Worm (Caenorhabditis elegans) whole organism, L3 larva: ENCODE results near the gene K07H8.12.

Experiments used
- R02D3.7 ChIP-seq: fragments of 150-350 bp; optimal IDR thresholded peaks from 2 replicates; lab custom pipeline; 2014; ENCODE audit warnings: missing biosample characterization, missing genetic modification characterization
- ZK546.5 ChIP-seq: sonication (generic microtip); optimal IDR thresholded peaks from 2 replicates; lab custom pipeline; 2017; ENCODE audit warnings: missing biosample characterization, missing genetic modification characterization
- aly-2 ChIP-seq: fragments of 150-350 bp; optimal IDR thresholded peaks from 2 replicates; lab custom pipeline; 2014; ENCODE audit warnings: missing biosample characterization, missing genetic modification characterization
- ama-1 ChIP-seq: fragments of 150-350 bp; optimal IDR thresholded peaks from 2 replicates; lab custom pipeline; 2018
- ceh-9 ChIP-seq: sonication (generic microtip); optimal IDR thresholded peaks from 2 replicates; lab custom pipeline; 2018; ENCODE audit warnings: missing biosample characterization, missing genetic modification characterization
- daf-12 ChIP-seq: fragments of 150-350 bp; optimal IDR thresholded peaks from 2 replicates; lab custom pipeline; 2014; ENCODE audit warnings: missing biosample characterization, missing genetic modification reagents, missing genetic modification characterization
- elt-1 ChIP-seq: fragments of 150-350 bp; optimal IDR thresholded peaks from 2 replicates; lab custom pipeline; 2014; ENCODE audit warnings: missing biosample characterization, missing genetic modification characterization
- elt-2 ChIP-seq: sonication (generic microtip); optimal IDR thresholded peaks from 2 replicates; lab custom pipeline; 2016; ENCODE audit warnings: missing genetic modification reagents, mild to moderate bottlenecking, missing genetic modification characterization, missing compliant biosample characterization
- elt-3 ChIP-seq, 3 experiments: fragments of 150-350 bp in 1 of 3; sonication (generic microtip) in 2 of 3; optimal IDR thresholded peaks; 2 replicates in 2 of 3; 4 replicates in 1 of 3; lab custom pipeline; 2014 to 2017; ENCODE audit warnings: missing biosample characterization in 3 of 3, missing genetic modification characterization in 3 of 3
- eor-1 ChIP-seq, 2 experiments: fragments of 150-350 bp; optimal IDR thresholded peaks; 2 replicates each; lab custom pipeline; 2014 to 2018; ENCODE audit warnings: missing biosample characterization in 2 of 2, missing genetic modification characterization in 2 of 2
- fkh-2 ChIP-seq: fragments of 150-350 bp; optimal IDR thresholded peaks from 2 replicates; lab custom pipeline; 2014; ENCODE audit warnings: missing biosample characterization, missing genetic modification reagents, missing genetic modification characterization
- fos-1 ChIP-seq: fragments of 150-350 bp; optimal IDR thresholded peaks from 2 replicates; lab custom pipeline; 2014; ENCODE audit warnings: missing biosample characterization, missing genetic modification characterization
- hmg-11 ChIP-seq: sonication (generic microtip); optimal IDR thresholded peaks from 2 replicates; lab custom pipeline; 2016; ENCODE audit warnings: missing genetic modification characterization, missing compliant biosample characterization
- jun-1 ChIP-seq: fragments of 150-350 bp; optimal IDR thresholded peaks from 2 replicates; lab custom pipeline; 2014; ENCODE audit warnings: missing biosample characterization, missing genetic modification reagents, missing genetic modification characterization
- lin-15B ChIP-seq: fragments of 150-350 bp; optimal IDR thresholded peaks from 2 replicates; lab custom pipeline; 2014; ENCODE audit warnings: missing biosample characterization, missing genetic modification characterization
- lin-39 ChIP-seq: fragments of 150-350 bp; optimal IDR thresholded peaks from 2 replicates; lab custom pipeline; 2018; ENCODE audit warnings: missing biosample characterization, missing genetic modification reagents, missing genetic modification characterization
- mml-1 ChIP-seq: fragments of 150-350 bp; sonication (generic microtip); optimal IDR thresholded peaks from 3 replicates; lab custom pipeline; 2014; ENCODE audit warnings: missing biosample characterization, missing genetic modification characterization
- nfya-1 ChIP-seq: sonication (generic microtip); optimal IDR thresholded peaks from 2 replicates; lab custom pipeline; 2017; ENCODE audit warnings: missing genetic modification characterization, mild to moderate bottlenecking, missing compliant biosample characterization, antibody characterized with exemption, moderate library complexity; ENCODE audit not compliant: insufficient read depth
- nhr-23 ChIP-seq: fragments of 150-350 bp; optimal IDR thresholded peaks from 2 replicates; lab custom pipeline; 2014; ENCODE audit warnings: missing biosample characterization, missing genetic modification reagents, missing genetic modification characterization
- nhr-237 ChIP-seq: fragments of 150-350 bp; optimal IDR thresholded peaks from 2 replicates; lab custom pipeline; 2014; ENCODE audit warnings: missing biosample characterization, missing genetic modification characterization
- nhr-28 ChIP-seq: fragments of 150-350 bp; optimal IDR thresholded peaks from 2 replicates; lab custom pipeline; 2014; ENCODE audit warnings: missing biosample characterization, missing genetic modification characterization
- nhr-67 ChIP-seq: fragments of 150-350 bp; optimal IDR thresholded peaks from 2 replicates; lab custom pipeline; 2014; ENCODE audit warnings: missing biosample characterization, missing genetic modification characterization
- nhr-76 ChIP-seq: fragments of 150-350 bp; sonication (generic microtip); optimal IDR thresholded peaks from 5 replicates; lab custom pipeline; 2014; ENCODE audit warnings: missing biosample characterization, missing genetic modification characterization
- nhr-77 ChIP-seq: fragments of 150-350 bp; optimal IDR thresholded peaks from 2 replicates; lab custom pipeline; 2014; ENCODE audit warnings: missing biosample characterization, missing genetic modification characterization
- pqm-1 ChIP-seq: fragments of 150-350 bp; optimal IDR thresholded peaks from 2 replicates; lab custom pipeline; 2017; ENCODE audit warnings: missing biosample characterization, missing genetic modification characterization, inconsistent platforms
- snpc-4 ChIP-seq: fragments of 150-350 bp; optimal IDR thresholded peaks from 2 replicates; lab custom pipeline; 2014; ENCODE audit warnings: missing biosample characterization, missing genetic modification characterization
- tbx-2 ChIP-seq: sonication (generic microtip); optimal IDR thresholded peaks from 2 replicates; lab custom pipeline; 2016; ENCODE audit warnings: mild to moderate bottlenecking, missing genetic modification characterization, missing compliant biosample characterization
- unc-39 ChIP-seq: sonication (generic microtip); optimal IDR thresholded peaks from 4 replicates; lab custom pipeline; 2017; ENCODE audit warnings: missing biosample characterization, missing genetic modification characterization
- zag-1 ChIP-seq: fragments of 150-350 bp; optimal IDR thresholded peaks from 2 replicates; lab custom pipeline; 2014; ENCODE audit warnings: missing biosample characterization, missing genetic modification characterization
- ztf-4 ChIP-seq: fragments of 150-350 bp; optimal IDR thresholded peaks from 2 replicates; lab custom pipeline; 2014; ENCODE audit warnings: missing biosample characterization, missing genetic modification characterization

Gene K07H8.12

DNA sequence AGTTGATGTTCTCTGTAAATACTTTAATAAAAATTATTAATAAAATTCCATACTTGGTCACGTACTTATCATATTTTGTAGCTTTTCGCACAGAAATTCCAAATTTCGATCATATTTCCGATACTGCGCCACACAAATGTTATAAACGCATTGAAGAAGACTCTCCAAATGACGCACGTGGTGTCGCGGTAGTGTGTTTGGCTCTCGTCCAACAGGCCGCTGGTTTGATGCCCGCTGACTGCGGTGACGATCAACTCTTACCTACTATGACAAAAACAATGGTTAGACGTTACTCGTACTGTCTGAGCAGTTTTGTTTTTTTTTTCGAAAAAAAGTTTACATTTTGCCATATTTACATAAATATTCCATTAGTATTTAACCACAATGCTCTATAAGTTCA, 23.7 kb downstream of the K07H8.12 start (continued):
- TF ChIP-seq nhr-76 (tag; lab: Kevin White, UChicago) (no peak), elt-3 (tag; optimal IDR thresholded peaks at IDR 0.05; lab: Kevin White, UChicago) (peak in 1 of 3 experiments; percentile 72), nhr-28 (tag; lab: Kevin White, UChicago) (no peak), nhr-23 (tag; lab: Kevin White, UChicago) (peak; percentile 58), nhr-77 (no peak), nhr-237 (tag; lab: Kevin White, UChicago) (no peak), ztf-4 (tag; lab: Kevin White, UChicago) (no peak), hmg-11 (tag; lab: Kevin White, UChicago) (peak; percentile 89), zag-1 (no peak), nhr-67 (tag; lab: Kevin White, UChicago) (no peak), elt-2 (tag; lab: Kevin White, UChicago) (peak; percentile 66), lin-15B (tag; lab: Kevin White, UChicago) (no peak), ZK546.5 (tag; lab: Kevin White, UChicago) (no peak), eor-1 (tag; optimal IDR thresholded peaks at IDR 0.05; lab: Kevin White, UChicago) (no peak), aly-2 (tag; lab: Kevin White, UChicago) (no peak), mml-1 (tag; lab: Kevin White, UChicago) (no peak), R02D3.7 (tag; lab: Kevin White, UChicago) (no peak), unc-39 (tag; lab: Kevin White, UChicago) (no peak), nfya-1 (tag; lab: Kevin White, UChicago) (peak; percentile 71)
- TF ChIP-seq, all 47 proteins: peak for 15

DNA sequence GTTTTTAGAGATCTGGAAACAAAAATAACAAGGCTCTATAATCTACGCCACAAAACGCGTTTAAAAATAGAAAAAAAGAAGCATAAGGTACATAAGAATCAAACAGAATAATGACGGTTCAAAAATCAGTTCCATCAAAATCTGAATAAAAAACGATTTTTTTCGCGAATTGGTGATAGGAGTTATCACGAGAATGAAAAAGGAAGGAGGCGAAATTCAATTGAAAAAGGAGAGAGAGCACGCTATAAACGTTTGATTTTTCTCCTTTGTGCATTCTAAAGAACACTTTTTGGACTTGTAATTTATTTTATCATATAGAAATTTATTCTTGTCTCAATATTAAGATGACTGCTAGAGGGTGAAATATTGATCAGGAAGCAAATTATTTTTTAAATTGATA, 25.2 kb downstream of the K07H8.12 start:
- peak; percentile 82 for TF ChIP-seq elt-2 (tag; lab: Kevin White, UChicago)
- peak; percentile 8 for TF ChIP-seq jun-1 (tag; lab: Kevin White, UChicago)
- TF ChIP-seq mml-1 (tag; lab: Kevin White, UChicago): no peak
- TF ChIP-seq pqm-1 (tag; lab: Kevin White, UChicago): peak; percentile 71
- TF ChIP-seq ceh-9 (tag; lab: Kevin White, UChicago): no peak
- TF ChIP-seq zag-1: no peak
- no peak for TF ChIP-seq hmg-11 (tag; lab: Kevin White, UChicago)

DNA sequence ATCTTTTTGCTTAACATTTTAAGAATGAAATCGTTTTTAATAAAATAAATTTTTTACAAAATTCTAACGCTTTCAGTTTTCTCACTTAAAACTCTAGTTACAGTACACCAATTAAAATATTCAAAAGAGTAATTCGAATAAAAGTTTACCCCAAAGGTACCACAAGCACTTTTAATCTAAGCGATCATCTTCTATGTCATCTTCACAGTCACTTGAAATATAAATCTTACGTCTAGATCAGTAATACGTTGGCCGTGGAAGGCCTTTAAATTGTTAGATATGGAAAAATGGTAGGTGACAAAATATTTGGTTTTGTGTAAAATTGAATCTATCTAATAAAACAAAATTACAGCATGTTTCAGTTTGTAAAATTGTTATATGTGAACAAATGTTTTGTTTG, 29.2 kb downstream of the K07H8.12 start:
- TF ChIP-seq unc-39 (tag; lab: Kevin White, UChicago): no peak
- TF ChIP-seq elt-1 (tag; lab: Kevin White, UChicago): peak; percentile 94
- TF ChIP-seq fos-1 (tag; lab: Kevin White, UChicago): no peak
- peak; percentile 34 for TF ChIP-seq nhr-23 (tag; lab: Kevin White, UChicago)
- no peak for TF ChIP-seq nhr-77

DNA sequence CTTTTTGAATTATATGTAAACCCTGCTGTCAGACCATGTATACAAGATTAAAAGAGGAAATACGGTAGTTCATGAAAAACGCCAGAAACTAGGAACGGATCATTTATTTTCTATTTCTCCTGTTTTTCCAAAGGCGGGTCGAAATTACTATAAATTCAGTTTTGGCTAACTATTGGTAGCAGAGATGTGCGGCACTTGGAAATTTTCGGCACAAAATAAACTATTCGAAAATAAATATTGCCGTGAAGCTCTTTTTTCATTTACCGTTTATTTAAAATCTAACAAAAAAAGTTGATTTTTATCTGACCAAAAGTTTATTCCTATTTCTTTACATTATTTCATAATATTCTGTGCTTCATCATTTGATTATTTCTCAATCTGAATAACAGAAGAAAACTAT, 32.4 kb downstream of the K07H8.12 start, which contains the start of gene T09A12.1:
Gene T09A12.1 (plus strand): TSS at position 301 of the 400 bp plus-strand sequence.
- no peak for TF ChIP-seq ZK546.5 (tag; lab: Kevin White, UChicago)
- TF ChIP-seq nhr-67 (tag; lab: Kevin White, UChicago): no peak
- TF ChIP-seq elt-3 (tag; optimal IDR thresholded peaks at IDR 0.05; lab: Kevin White, UChicago): no peak
- no peak for TF ChIP-seq tbx-2 (tag; lab: Kevin White, UChicago)
- no peak for TF ChIP-seq nfya-1 (tag; lab: Kevin White, UChicago)
- TF ChIP-seq hmg-11 (tag; lab: Kevin White, UChicago): no peak
- TF ChIP-seq lin-39 (tag; lab: Kevin White, UChicago): no peak
- no peak for TF ChIP-seq unc-39 (tag; lab: Kevin White, UChicago)
- TF ChIP-seq eor-1 (tag; optimal IDR thresholded peaks at IDR 0.05; lab: Kevin White, UChicago): no peak
- TF ChIP-seq, all 47 proteins: peak for 0

DNA sequence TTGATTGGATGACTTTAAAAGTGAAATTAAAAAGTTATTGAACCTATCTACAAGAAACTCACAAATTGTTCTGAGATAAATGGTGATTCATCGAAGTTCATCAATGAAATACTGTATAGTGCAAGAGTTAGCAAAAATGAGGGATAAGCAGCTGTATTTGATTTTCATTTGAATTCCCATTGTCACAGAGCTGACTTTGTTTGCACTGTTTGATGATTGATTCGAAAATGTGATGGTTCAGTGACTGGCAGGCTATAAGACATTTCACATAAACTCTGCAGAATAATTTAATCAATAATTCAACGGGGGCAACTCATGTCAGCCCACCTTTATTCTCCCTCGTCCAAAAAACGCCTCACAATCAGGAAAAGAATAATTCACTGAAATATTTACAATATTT, 32.9 kb downstream of the K07H8.12 start, which contains the start of gene T09A12.8:
Gene T09A12.8 (minus strand): TSS at position 101 of the 400 bp plus-strand sequence.
- TF ChIP-seq ceh-9 (tag; lab: Kevin White, UChicago) (no peak), lin-39 (tag; lab: Kevin White, UChicago) (no peak), unc-39 (tag; lab: Kevin White, UChicago) (no peak)
- TF ChIP-seq, all 47 proteins: peak for 0

DNA sequence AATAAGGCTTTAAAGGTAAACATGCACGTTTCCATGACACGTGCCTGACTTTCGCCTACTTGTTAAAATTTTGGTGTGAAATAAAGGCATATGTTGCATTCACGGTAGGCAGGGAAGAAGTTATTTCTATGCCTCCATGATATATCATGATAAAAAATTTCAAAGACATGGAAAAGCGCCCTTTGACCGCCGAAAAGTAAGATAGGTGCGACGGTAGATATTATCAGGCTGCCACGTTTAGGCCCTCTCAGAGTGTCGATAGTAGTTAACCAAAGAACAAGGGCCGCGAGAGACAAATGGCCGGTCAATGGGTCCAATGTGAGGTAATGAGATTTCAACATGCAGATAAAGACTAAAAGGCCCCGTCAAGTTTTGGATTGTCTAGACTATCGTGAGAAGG, 33.3 kb downstream of the K07H8.12 start:
- TF ChIP-seq hmg-11 (tag; lab: Kevin White, UChicago): no peak
- TF ChIP-seq daf-12 (tag; lab: Kevin White, UChicago): no peak
- TF ChIP-seq nhr-67 (tag; lab: Kevin White, UChicago): no peak
- TF ChIP-seq fkh-2 (tag; lab: Kevin White, UChicago): no peak
- no peak for TF ChIP-seq ZK546.5 (tag; lab: Kevin White, UChicago)
- TF ChIP-seq elt-1 (tag; lab: Kevin White, UChicago): peak; percentile 80
- no peak for TF ChIP-seq ama-1
- TF ChIP-seq nhr-23 (tag; lab: Kevin White, UChicago): peak; percentile 50
- TF ChIP-seq snpc-4 (tag; lab: Kevin White, UChicago): no peak
